Fruit fly (Drosophila melanogaster) whole organism, pupa: ENCODE results near the gene CG13026.

Experiments used
- CG10348 ChIP-seq: fragments of 200-800 bp; sonication (Bioruptor generic); IDR thresholded peaks from 2 replicates; pipeline ENCODE4 v1.3.6; 2022; ENCODE audit warnings: missing biosample characterization, missing genetic modification characterization
- CG12605 ChIP-seq: fragments of 200-800 bp; sonication (Bioruptor generic); IDR thresholded peaks from 2 replicates; pipeline ENCODE4 v1.3.6; 2022; ENCODE audit warnings: missing biosample characterization, missing genetic modification characterization
- CG13204 ChIP-seq: fragments of 200-800 bp; sonication (Bioruptor generic); optimal IDR thresholded peaks from 2 replicates; lab custom pipeline; 2018; ENCODE audit warnings: missing biosample characterization, mild to moderate bottlenecking, missing genetic modification characterization, moderate library complexity
- CG15710 ChIP-seq: fragments of 200-800 bp; sonication (Bioruptor generic); optimal IDR thresholded peaks from 2 replicates; lab custom pipeline; 2018; ENCODE audit warnings: missing biosample characterization, mild to moderate bottlenecking, missing genetic modification characterization, moderate library complexity
- CG17806 ChIP-seq: fragments of 200-800 bp; sonication (Bioruptor generic); optimal IDR thresholded peaks from 2 replicates; lab custom pipeline; 2018; ENCODE audit warnings: missing biosample characterization, mild to moderate bottlenecking, missing genetic modification characterization, moderate library complexity
- CG32121 ChIP-seq: fragments of 200-800 bp; sonication (Bioruptor generic); IDR thresholded peaks from 2 replicates; pipeline ENCODE4 v1.3.6; 2022; ENCODE audit warnings: missing biosample characterization, missing genetic modification characterization
- CG4496 ChIP-seq: fragments of 200-800 bp; sonication (Bioruptor generic); IDR thresholded peaks from 3 replicates; pipeline ENCODE4 v1.3.6; 2022; ENCODE audit warnings: missing biosample characterization, missing genetic modification characterization
- CG8159 ChIP-seq: fragments of 200-800 bp; sonication (Bioruptor generic); optimal IDR thresholded peaks from 3 replicates; lab custom pipeline; 2018; ENCODE audit warnings: missing biosample characterization, mild to moderate bottlenecking, missing genetic modification characterization, moderate library complexity
- CG9948 ChIP-seq: fragments of 200-800 bp; sonication (Bioruptor generic); optimal IDR thresholded peaks from 2 replicates; lab custom pipeline; 2018; ENCODE audit warnings: missing biosample characterization, mild to moderate bottlenecking, missing genetic modification characterization, moderate library complexity
- Pif1A ChIP-seq: fragments of 200-800 bp; sonication (Bioruptor generic); optimal IDR thresholded peaks from 3 replicates; lab custom pipeline; 2016; ENCODE audit warnings: missing biosample characterization, missing genetic modification characterization
- Snoo ChIP-seq: fragments of 200-800 bp; sonication (Bioruptor generic); optimal IDR thresholded peaks from 3 replicates; lab custom pipeline; 2017; ENCODE audit warnings: missing biosample characterization, mild to moderate bottlenecking, missing genetic modification characterization, inconsistent platforms

DNA sequence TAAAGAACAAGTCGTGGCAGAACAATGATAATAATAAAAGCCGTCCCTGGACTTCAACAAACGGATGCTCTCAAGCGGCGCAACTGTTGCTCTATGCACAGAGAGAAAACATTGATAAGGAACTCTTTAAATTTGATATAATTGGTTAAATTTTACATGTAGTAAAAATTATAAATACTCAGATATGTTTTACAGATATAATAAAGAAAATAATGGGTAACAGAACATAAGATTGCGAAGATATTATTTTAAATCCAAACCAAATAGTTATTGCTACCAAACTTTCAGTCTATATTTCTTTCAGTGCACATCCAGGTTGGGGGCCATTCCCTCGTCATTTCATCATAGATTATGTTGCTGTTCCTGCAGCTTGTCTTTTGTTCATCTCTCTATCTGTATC is 23.8 kb upstream of the CG13026 start:
- TF ChIP-seq CG12605 (GFP tag; lab: Robert Waterston, UW) (no peak), CG10348 (GFP tag; lab: Robert Waterston, UW) (no peak), CG13204 (GFP tag; lab: Kevin White, UChicago) (no peak), CG32121 (GFP tag; lab: Robert Waterston, UW) (no peak), Pif1A (GFP tag; lab: Kevin White, UChicago) (peak; percentile 7), CG17806 (tag; lab: Kevin White, UChicago) (peak; percentile 79), CG9948 (tag; lab: Kevin White, UChicago) (peak; percentile 83), CG4496 (GFP tag; lab: Robert Waterston, UW) (peak; percentile 78), CG15710 (tag; lab: Kevin White, UChicago) (peak; percentile 67), Snoo (no peak), CG8159 (peak; percentile 75)
